Fruit fly (Drosophila melanogaster): ENCODE results near the gene PTPMT1.

Gene PTPMT1

DNA sequence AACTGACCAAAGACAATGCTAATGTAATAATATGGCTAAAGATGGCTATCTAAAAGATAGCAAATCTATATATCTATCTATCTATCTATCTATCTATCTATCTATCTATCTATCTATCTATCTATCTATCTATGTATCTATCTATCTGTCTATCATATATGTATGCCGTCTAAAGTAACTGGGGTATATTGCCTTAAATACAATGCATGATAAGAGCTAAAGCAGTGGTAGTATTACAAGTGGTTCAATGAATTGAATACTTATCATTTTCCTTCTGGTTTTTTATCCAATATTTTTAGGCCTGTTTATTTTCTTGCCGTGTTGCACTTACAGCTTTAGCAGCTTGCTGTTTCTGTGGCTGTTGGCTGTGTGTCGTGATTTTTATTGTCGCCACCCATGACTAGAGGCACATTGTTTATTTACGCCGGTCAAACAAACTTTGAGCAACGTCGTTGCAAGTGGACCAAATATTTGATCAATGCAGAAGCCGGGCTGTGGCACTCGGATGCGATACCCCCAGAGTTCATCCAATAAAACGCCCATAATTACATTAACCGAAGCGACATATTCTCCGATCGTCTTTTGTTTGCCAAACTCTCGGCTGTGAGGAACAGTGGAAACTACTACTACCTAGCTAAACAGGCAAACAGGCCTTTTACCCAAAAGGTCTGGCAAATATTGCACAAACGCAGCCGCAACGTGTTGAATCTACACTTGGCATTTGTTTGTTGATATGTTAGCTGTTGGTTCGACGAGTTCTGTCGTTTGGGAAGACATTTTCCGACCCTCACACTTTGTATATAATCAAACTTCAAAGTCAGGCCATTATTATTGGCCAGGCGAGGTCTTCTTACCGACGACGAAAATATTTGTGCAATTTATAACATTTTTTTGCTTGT is 20.2 kb upstream of the PTPMT1 start:
- TF ChIP-seq zfh2 (GFP tag; optimal IDR thresholded peaks at IDR 0.05) (no peak), ATbp (GFP tag; optimal IDR thresholded peaks at IDR 0.05) (peak; percentile 9), CG1832 (GFP tag; optimal IDR thresholded peaks at IDR 0.05) (no peak), mam (GFP tag; optimal IDR thresholded peaks at IDR 0.05) (no peak), sens (GFP tag) (peak; percentile 77), Optix (GFP tag; IDR thresholded peaks at IDR 0.05) (0 out of 3 replicates have a peak, but pooled peaks have one; percentile 29), disco-r (GFP tag; optimal IDR thresholded peaks at IDR 0.05) (no peak), CG8359 (GFP tag; optimal IDR thresholded peaks at IDR 0.05; ENCODE audit: borderline replicate concordance) (peak; percentile 54), fd96Cb (tag; optimal IDR thresholded peaks at IDR 0.05) (no peak), CG8281 (tag; optimal IDR thresholded peaks at IDR 0.05) (no peak), sob (GFP tag; IDR thresholded peaks at IDR 0.05) (no peak), knrl (GFP tag; IDR thresholded peaks at IDR 0.05; ENCODE audit: partially characterized antibody) (no peak), sr (GFP tag; IDR thresholded peaks at IDR 0.05) (no peak), Med (GFP tag) (peak; percentile 57), Mrtf (GFP tag; IDR thresholded peaks at IDR 0.05) (no peak), CG15479 (GFP tag; optimal IDR thresholded peaks at IDR 0.05) (peak; percentile 4), CG15514 (GFP tag; optimal IDR thresholded peaks at IDR 0.05) (no peak), tll (GFP tag; optimal IDR thresholded peaks at IDR 0.05) (peak in 1 of 2 experiments; percentile 74), nom (GFP tag; optimal IDR thresholded peaks at IDR 0.05) (peak; percentile 5), Meics (GFP tag; optimal IDR thresholded peaks at IDR 0.05) (no peak), Bteb2 (GFP tag; optimal IDR thresholded peaks at IDR 0.05) (no peak), CG2889 (GFP tag; IDR thresholded peaks at IDR 0.05) (no peak), esg (GFP tag; conservative IDR thresholded peaks at IDR 0.05) (no peak), CG7372 (GFP tag; IDR thresholded peaks at IDR 0.05) (no peak), CG34376 (GFP tag; optimal IDR thresholded peaks at IDR 0.05) (no peak), CG4820 (GFP tag; optimal IDR thresholded peaks at IDR 0.05) (no peak), CG32532 (GFP tag; IDR thresholded peaks at IDR 0.05) (no peak), Ssrp (tag; optimal IDR thresholded peaks at IDR 0.05) (no peak), ash1 (GFP tag; optimal IDR thresholded peaks at IDR 0.05) (no peak), repo (GFP tag; optimal IDR thresholded peaks at IDR 0.05) (no peak), CG14014 (GFP tag; IDR thresholded peaks at IDR 0.05) (no peak), CG10209 (GFP tag; optimal IDR thresholded peaks at IDR 0.05) (peak; percentile 10), HLH54F (GFP tag; optimal IDR thresholded peaks at IDR 0.05) (no peak), ara (GFP tag; IDR thresholded peaks at IDR 0.05) (no peak), Hey (tag; optimal IDR thresholded peaks at IDR 0.05) (no peak), org-1 (GFP tag; optimal IDR thresholded peaks at IDR 0.05) (no peak), Hmr (GFP tag; optimal IDR thresholded peaks at IDR 0.05) (no peak), pros (GFP tag; optimal IDR thresholded peaks at IDR 0.05) (no peak), tap (tag; optimal IDR thresholded peaks at IDR 0.05) (no peak), CG8944 (GFP tag; optimal IDR thresholded peaks at IDR 0.05) (no peak), mirr (GFP tag; optimal IDR thresholded peaks at IDR 0.05) (no peak), gro (GFP tag; optimal IDR thresholded peaks at IDR 0.05) (no peak), ind (GFP tag; optimal IDR thresholded peaks at IDR 0.05) (no peak), CG32767 (GFP tag; IDR thresholded peaks at IDR 0.05) (no peak), Usf (GFP tag; optimal IDR thresholded peaks at IDR 0.05) (no peak), NfI (GFP tag; optimal IDR thresholded peaks at IDR 0.05) (no peak), Rx (GFP tag; IDR thresholded peaks at IDR 0.05) (no peak), CG31365 (tag; optimal IDR thresholded peaks at IDR 0.05) (peak; percentile 10), CG3065 (GFP tag; optimal IDR thresholded peaks at IDR 0.05) (no peak)
